Worm (Caenorhabditis elegans): ENCODE data around the gene T03G11.10.
A peak's percentile ranks its signal among the peaks of the same experiment; 100 is the strongest.

Gene T03G11.10

DNA sequence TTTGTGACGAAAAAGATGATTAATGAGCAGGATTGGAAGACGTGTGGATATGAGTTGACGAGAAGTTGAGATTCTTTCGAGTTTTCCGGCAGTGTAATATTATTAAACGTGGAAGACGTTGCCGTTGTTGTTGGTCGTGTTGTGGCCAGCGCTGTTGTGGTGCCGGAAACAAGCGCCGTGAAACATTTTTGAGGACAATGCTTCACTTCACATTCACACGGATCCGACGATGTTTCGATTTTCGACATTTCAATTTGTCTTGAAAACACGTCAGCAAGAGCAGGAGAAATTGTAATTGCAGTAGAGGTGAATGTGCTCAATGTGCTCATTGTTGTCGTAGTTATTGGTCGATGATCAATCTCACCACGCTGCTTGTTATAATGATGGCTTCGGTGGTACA, 2.2 kb downstream of the T03G11.10 start:
- TF ChIP-seq lsy-2 (tag; optimal IDR thresholded peaks at IDR 0.05) (no peak), skn-1 (tag; optimal IDR thresholded peaks at IDR 0.05) (no peak), blmp-1 (tag; optimal IDR thresholded peaks at IDR 0.05; ENCODE audit: insufficient read depth) (no peak), mab-5 (tag; optimal IDR thresholded peaks at IDR 0.05) (no peak), elt-3 (tag; optimal IDR thresholded peaks at IDR 0.05) (no peak), unc-55 (GFP tag; optimal IDR thresholded peaks at IDR 0.05) (no peak), F13H6.1 (tag; optimal IDR thresholded peaks at IDR 0.05) (no peak)

DNA sequence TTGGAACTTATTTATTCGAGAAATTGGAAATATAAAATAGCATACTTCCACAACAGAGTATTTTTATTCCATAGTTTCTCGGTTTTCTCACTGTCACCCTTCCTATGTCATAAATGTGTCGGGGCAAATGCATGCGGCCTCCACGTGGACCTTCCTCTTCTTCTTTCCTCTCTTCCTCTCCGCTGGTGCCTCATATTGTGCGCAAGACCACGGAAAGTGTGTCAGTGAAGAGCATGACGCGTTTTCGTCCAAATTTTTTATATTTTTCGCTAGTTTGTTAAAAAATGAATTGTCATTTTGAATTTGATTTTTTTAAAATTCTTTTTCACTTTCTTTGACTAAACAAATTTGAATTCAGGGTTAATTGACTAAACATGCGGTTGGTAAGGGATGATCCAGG, 5.9 kb downstream of the T03G11.10 start, which contains the start of gene mans-3:
Gene mans-3, plus strand, starts transcription at position 359 of the 400 bp plus-strand sequence.
- TF ChIP-seq F13H6.1 (tag; optimal IDR thresholded peaks at IDR 0.05) (peak; percentile 91), gmeb-1 (tag; optimal IDR thresholded peaks at IDR 0.05) (peak; percentile 85), ceh-16 (tag; optimal IDR thresholded peaks at IDR 0.05) (peak; percentile 59), nhr-25 (tag; optimal IDR thresholded peaks at IDR 0.05) (peak; percentile 90), sma-3 (GFP tag; optimal IDR thresholded peaks at IDR 0.05) (peak; percentile 86), mdl-1 (tag; optimal IDR thresholded peaks at IDR 0.05) (peak; percentile 82 to 98), nhr-11 (tag; optimal IDR thresholded peaks at IDR 0.05) (no peak), nhr-237 (tag; optimal IDR thresholded peaks at IDR 0.05) (no peak), nhr-77 (tag; optimal IDR thresholded peaks at IDR 0.05) (peak; percentile 48), elt-3 (tag; optimal IDR thresholded peaks at IDR 0.05) (no peak), nhr-12 (tag; optimal IDR thresholded peaks at IDR 0.05) (no peak), ztf-1 (GFP tag; conservative IDR thresholded peaks at IDR 0.05) (no peak), peb-1 (tag; optimal IDR thresholded peaks at IDR 0.05) (no peak), ama-1 (optimal IDR thresholded peaks at IDR 0.05) (peak; percentile 5), aly-2 (tag; optimal IDR thresholded peaks at IDR 0.05) (no peak), fos-1 (tag; optimal IDR thresholded peaks at IDR 0.05) (peak; percentile 88), lin-13 (GFP tag; optimal IDR thresholded peaks at IDR 0.05) (peak; percentile 87), lin-11 (tag; optimal IDR thresholded peaks at IDR 0.05) (peak; percentile 71), alr-1 (tag; optimal IDR thresholded peaks at IDR 0.05) (no peak), nhr-6 (tag; optimal IDR thresholded peaks at IDR 0.05) (peak; percentile 88), ceh-82 (tag; optimal IDR thresholded peaks at IDR 0.05) (no peak), mab-5 (tag; optimal IDR thresholded peaks at IDR 0.05) (peak; percentile 80), nhr-21 (tag; optimal IDR thresholded peaks at IDR 0.05) (peak; percentile 89), lsy-2 (tag; optimal IDR thresholded peaks at IDR 0.05) (peak; percentile 77 to 93), zag-1 (tag; optimal IDR thresholded peaks at IDR 0.05) (peak; percentile 81), crh-2 (tag; optimal IDR thresholded peaks at IDR 0.05) (peak; percentile 98), lin-39 (tag; optimal IDR thresholded peaks at IDR 0.05) (peak; percentile 23), sma-9 (GFP tag; optimal IDR thresholded peaks at IDR 0.05) (peak; percentile 94), sma-9 (tag; optimal IDR thresholded peaks at IDR 0.05) (no peak), ztf-4 (tag; optimal IDR thresholded peaks at IDR 0.05) (peak; percentile 67), nhr-23 (tag; optimal IDR thresholded peaks at IDR 0.05) (no peak), sem-4 (tag; optimal IDR thresholded peaks at IDR 0.05) (peak; percentile 89), elt-1 (tag; optimal IDR thresholded peaks at IDR 0.05) (no peak), egl-27 (tag; optimal IDR thresholded peaks at IDR 0.05) (peak; percentile 85), unc-62 (GFP tag; optimal IDR thresholded peaks at IDR 0.05) (no peak), R02D3.7 (tag; optimal IDR thresholded peaks at IDR 0.05) (no peak), dmd-4 (tag; optimal IDR thresholded peaks at IDR 0.05) (no peak), C34F6.9 (tag; optimal IDR thresholded peaks at IDR 0.05) (peak; percentile 92), nhr-129 (tag; optimal IDR thresholded peaks at IDR 0.05) (peak; percentile 93), skn-1 (tag; optimal IDR thresholded peaks at IDR 0.05) (peak; percentile 67), Y55F3AM.14 (GFP tag; optimal IDR thresholded peaks at IDR 0.05) (peak; percentile 43), unc-55 (GFP tag; optimal IDR thresholded peaks at IDR 0.05) (peak; percentile 86), snpc-4 (tag; optimal IDR thresholded peaks at IDR 0.05) (peak; percentile 68), nhr-10 (tag; optimal IDR thresholded peaks at IDR 0.05) (no peak), ZK546.5 (tag; optimal IDR thresholded peaks at IDR 0.05) (no peak), unc-39 (tag; optimal IDR thresholded peaks at IDR 0.05) (no peak), ztf-11 (tag; optimal IDR thresholded peaks at IDR 0.05) (no peak), blmp-1 (tag; optimal IDR thresholded peaks at IDR 0.05; ENCODE audit: insufficient read depth) (peak; percentile 43), mbf-1 (tag; optimal IDR thresholded peaks at IDR 0.05) (no peak)

All from whole organism, L2 larva.